Fruit fly (Drosophila melanogaster) whole organism, embryonic: ENCODE data around the gene yps.

Experiments
- CG10209 ChIP-seq: fragments of 200-800 bp; sonication (Bioruptor generic); optimal IDR thresholded peaks from 3 replicates; lab custom pipeline; 2017; ENCODE audit warnings: missing biosample characterization, mild to moderate bottlenecking, missing genetic modification characterization, missing genetic modification reagents
- CG10321 ChIP-seq: fragments of 200-800 bp; sonication (Bioruptor generic); IDR thresholded peaks from 2 replicates; pipeline ENCODE4 v1.3.6; 2022; ENCODE audit warnings: missing biosample characterization, missing genetic modification characterization
- CG10431 ChIP-seq: fragments of 200-800 bp; sonication (Bioruptor generic); optimal IDR thresholded peaks from 3 replicates; lab custom pipeline; 2018; ENCODE audit warnings: missing biosample characterization, mild to moderate bottlenecking, missing genetic modification characterization
- CG14667 ChIP-seq: fragments of 200-800 bp; sonication (Bioruptor generic); IDR thresholded peaks from 2 replicates; pipeline ENCODE4 v1.3.6; 2022; ENCODE audit warnings: missing biosample characterization, missing genetic modification characterization
- CG15514 ChIP-seq: fragments of 200-800 bp; sonication (Bioruptor generic); optimal IDR thresholded peaks from 3 replicates; lab custom pipeline; 2017; ENCODE audit warnings: missing biosample characterization, missing genetic modification characterization, mild to moderate bottlenecking, moderate library complexity, missing genetic modification reagents
- CG1602 ChIP-seq: fragments of 200-800 bp; sonication (Bioruptor generic); optimal IDR thresholded peaks from 3 replicates; lab custom pipeline; 2016; ENCODE audit warnings: missing biosample characterization, missing genetic modification characterization
- CG1603 ChIP-seq: fragments of 200-800 bp; sonication (Bioruptor generic); optimal IDR thresholded peaks from 2 replicates; lab custom pipeline; 2019; ENCODE audit warnings: missing biosample characterization, mild to moderate bottlenecking, missing genetic modification characterization, moderate library complexity
- CG17802 ChIP-seq: fragments of 200-800 bp; sonication (Bioruptor generic); optimal IDR thresholded peaks from 2 replicates; lab custom pipeline; 2018; ENCODE audit warnings: missing biosample characterization, mild to moderate bottlenecking, missing genetic modification characterization, moderate library complexity
- CG17829 ChIP-seq: fragments of 200-800 bp; optimal IDR thresholded peaks from 2 replicates; lab custom pipeline; 2019; ENCODE audit warnings: missing biosample characterization, mild to moderate bottlenecking, missing genetic modification characterization, moderate library complexity
- CG18619 ChIP-seq: fragments of 200-800 bp; sonication (Bioruptor generic); optimal IDR thresholded peaks from 3 replicates; lab custom pipeline; 2017; ENCODE audit warnings: missing biosample characterization, mild to moderate bottlenecking, missing genetic modification characterization
- CG2202 ChIP-seq: fragments of 200-800 bp; sonication (Bioruptor generic); optimal IDR thresholded peaks from 2 replicates; lab custom pipeline; 2018; ENCODE audit warnings: missing biosample characterization, mild to moderate bottlenecking, missing genetic modification characterization
- CG2712 ChIP-seq: fragments of 200-800 bp; optimal IDR thresholded peaks from 3 replicates; lab custom pipeline; 2019; ENCODE audit warnings: missing biosample characterization, mild to moderate bottlenecking, missing genetic modification characterization, moderate library complexity
- CG30020 ChIP-seq: fragments of 200-800 bp; optimal IDR thresholded peaks from 2 replicates; lab custom pipeline; 2019; ENCODE audit warnings: missing biosample characterization, mild to moderate bottlenecking, missing genetic modification characterization, moderate library complexity
- CG31224 ChIP-seq: fragments of 200-800 bp; sonication (Bioruptor generic); IDR thresholded peaks from 2 replicates; pipeline ENCODE4 v1.3.6; 2022; ENCODE audit warnings: missing biosample characterization, missing genetic modification characterization
- CG3163 ChIP-seq: fragments of 200-800 bp; sonication (Bioruptor generic); optimal IDR thresholded peaks from 3 replicates; lab custom pipeline; 2016; ENCODE audit warnings: missing biosample characterization, missing genetic modification characterization
- CG34422 ChIP-seq: fragments of 200-800 bp; sonication (Bioruptor generic); IDR thresholded peaks from 3 replicates; pipeline ENCODE4 v1.3.6; 2022; ENCODE audit warnings: missing biosample characterization, missing genetic modification characterization
- CG4328 ChIP-seq: fragments of 200-800 bp; sonication (Bioruptor generic); optimal IDR thresholded peaks from 3 replicates; lab custom pipeline; 2017; ENCODE audit warnings: missing biosample characterization, missing genetic modification reagents, missing genetic modification characterization
- CG4820 ChIP-seq: fragments of 200-800 bp; sonication (Bioruptor generic); optimal IDR thresholded peaks from 3 replicates; lab custom pipeline; 2016; ENCODE audit warnings: missing biosample characterization, missing genetic modification characterization
- CG7556 ChIP-seq: fragments of 200-800 bp; sonication (Bioruptor generic); optimal IDR thresholded peaks from 2 replicates; lab custom pipeline; 2017; ENCODE audit warnings: missing biosample characterization, mild to moderate bottlenecking, missing genetic modification characterization
- CG7745 ChIP-seq: fragments of 200-800 bp; sonication (Bioruptor generic); optimal IDR thresholded peaks from 2 replicates; lab custom pipeline; 2018; ENCODE audit warnings: missing biosample characterization, mild to moderate bottlenecking, missing genetic modification characterization, moderate library complexity
- CG7987 ChIP-seq: fragments of 200-800 bp; sonication (Bioruptor generic); optimal IDR thresholded peaks from 2 replicates; lab custom pipeline; 2018; ENCODE audit warnings: missing biosample characterization, mild to moderate bottlenecking, missing genetic modification characterization, moderate library complexity
- CG9817 ChIP-seq: fragments of 200-800 bp; sonication (Bioruptor generic); optimal IDR thresholded peaks from 2 replicates; lab custom pipeline; 2018; ENCODE audit warnings: missing biosample characterization, mild to moderate bottlenecking, missing genetic modification characterization, moderate library complexity
- CoRest ChIP-seq: fragments of 200-800 bp; sonication (Bioruptor generic); optimal IDR thresholded peaks from 3 replicates; lab custom pipeline; 2018; ENCODE audit warnings: missing biosample characterization, mild to moderate bottlenecking, missing genetic modification characterization, moderate library complexity
- Dek ChIP-seq: fragments of 200-800 bp; sonication (Bioruptor generic); optimal IDR thresholded peaks from 3 replicates; lab custom pipeline; 2019; ENCODE audit warnings: missing biosample characterization, mild to moderate bottlenecking, missing genetic modification characterization, moderate library complexity
- E2f2 ChIP-seq: fragments of 200-800 bp; sonication (Bioruptor generic); IDR thresholded peaks from 2 replicates; pipeline ENCODE4 v1.3.6; 2022; ENCODE audit warnings: missing biosample characterization, missing genetic modification characterization
- ERR ChIP-seq: fragments of 200-800 bp; sonication (Bioruptor generic); optimal IDR thresholded peaks from 2 replicates; lab custom pipeline; 2016; ENCODE audit warnings: missing biosample characterization, missing genetic modification characterization
- NfI ChIP-seq: fragments of 200-800 bp; sonication (Bioruptor generic); optimal IDR thresholded peaks from 3 replicates; lab custom pipeline; 2018; ENCODE audit warnings: missing biosample characterization, mild to moderate bottlenecking, missing genetic modification characterization, moderate library complexity
- Oaz ChIP-seq: fragments of 200-800 bp; sonication (Bioruptor generic); IDR thresholded peaks from 2 replicates; pipeline ENCODE4 v1.3.6; 2022; ENCODE audit warnings: missing biosample characterization, missing genetic modification characterization
- Ssrp ChIP-seq: fragments of 200-800 bp; sonication (Bioruptor generic); optimal IDR thresholded peaks from 2 replicates; lab custom pipeline; 2018; ENCODE audit warnings: missing biosample characterization, mild to moderate bottlenecking, missing genetic modification characterization, moderate library complexity
- abd-A ChIP-seq: fragments of 200-800 bp; sonication (Bioruptor generic); optimal IDR thresholded peaks from 3 replicates; lab custom pipeline; 2019; ENCODE audit warnings: missing biosample characterization, mild to moderate bottlenecking, missing genetic modification characterization, moderate library complexity
- ac ChIP-seq: fragments of 200-800 bp; sonication (Bioruptor generic); optimal IDR thresholded peaks from 3 replicates; lab custom pipeline; 2017; ENCODE audit warnings: missing biosample characterization, mild to moderate bottlenecking, missing genetic modification characterization
- caup ChIP-seq: fragments of 200-800 bp; sonication (Bioruptor generic); optimal IDR thresholded peaks from 3 replicates; lab custom pipeline; 2017; ENCODE audit warnings: missing biosample characterization, mild to moderate bottlenecking, missing genetic modification characterization, moderate library complexity; ENCODE audit not compliant: severe bottlenecking
- chif ChIP-seq, 2 experiments: fragments of 200-800 bp; sonication (Bioruptor generic); optimal IDR thresholded peaks; 3 replicates each; lab custom pipeline; 2016; ENCODE audit warnings: missing biosample characterization in 2 of 2, missing genetic modification characterization in 2 of 2
- ci ChIP-seq: fragments of 200-800 bp; sonication (Bioruptor generic); IDR thresholded peaks from 3 replicates; pipeline ENCODE4 v1.3.6; 2022; ENCODE audit warnings: missing biosample characterization, missing genetic modification characterization
- dati ChIP-seq: fragments of 200-800 bp; sonication (Bioruptor generic); IDR thresholded peaks from 2 replicates; pipeline ENCODE4 v1.3.6; 2022; ENCODE audit warnings: missing biosample characterization, missing genetic modification characterization
- ewg ChIP-seq: fragments of 200-800 bp; sonication (Bioruptor generic); optimal IDR thresholded peaks from 3 replicates; lab custom pipeline; 2017; ENCODE audit warnings: mild to moderate bottlenecking, missing biosample characterization, missing genetic modification reagents, missing genetic modification characterization
- fu2 ChIP-seq: fragments of 200-800 bp; sonication (Bioruptor generic); optimal IDR thresholded peaks from 2 replicates; lab custom pipeline; 2016; ENCODE audit warnings: missing biosample characterization, missing genetic modification characterization
- gcm2 ChIP-seq: fragments of 200-800 bp; sonication (Bioruptor generic); optimal IDR thresholded peaks from 2 replicates; lab custom pipeline; 2016; ENCODE audit warnings: missing biosample characterization, missing genetic modification characterization
- gem ChIP-seq: fragments of 200-800 bp; sonication (Bioruptor generic); optimal IDR thresholded peaks from 2 replicates; lab custom pipeline; 2019; ENCODE audit warnings: missing biosample characterization, mild to moderate bottlenecking, missing genetic modification characterization, moderate library complexity
- gsb ChIP-seq: fragments of 200-800 bp; sonication (Bioruptor generic); IDR thresholded peaks from 2 replicates; pipeline ENCODE4 v1.3.6; 2022; ENCODE audit warnings: missing biosample characterization, missing genetic modification characterization
- hkb ChIP-seq, 2 experiments: fragments of 200-800 bp in 1 of 2; fragments of >200 bp in 1 of 2; sonication (Bioruptor generic) in 1 of 2; IDR thresholded peaks in 1 of 2; optimal IDR thresholded peaks in 1 of 2; 2 replicates each; pipeline versions ENCODE4 v1.3.6 to Lab custom; 2017 to 2022; ENCODE audit warnings: missing biosample characterization in 1 of 2, missing genetic modification characterization in 1 of 2
- lmd ChIP-seq: fragments of 200-800 bp; sonication (Bioruptor generic); IDR thresholded peaks from 2 replicates; pipeline ENCODE4 v1.3.6; 2022; ENCODE audit warnings: missing biosample characterization, missing genetic modification characterization
- lola ChIP-seq, 3 experiments: fragments of >200 bp in 2 of 3; fragments of 200-800 bp in 1 of 3; sonication (Bioruptor generic) in 1 of 3; optimal IDR thresholded peaks; 2 replicates each; lab custom pipeline; 2017 to 2019; ENCODE audit warnings: missing biosample characterization in 3 of 3, missing genetic modification characterization in 3 of 3, mild to moderate bottlenecking in 1 of 3, moderate library complexity in 1 of 3
- lov ChIP-seq, 2 experiments: fragments of 200-800 bp in 1 of 2; fragments of >200 bp in 1 of 2; sonication (Bioruptor generic) in 1 of 2; IDR thresholded peaks in 1 of 2; optimal IDR thresholded peaks in 1 of 2; 2 replicates in 1 of 2; 3 replicates in 1 of 2; pipeline versions ENCODE4 v1.3.6 to Lab custom; 2017 to 2022; ENCODE audit warnings: missing biosample characterization in 1 of 2, missing genetic modification characterization in 1 of 2
- pum ChIP-seq: fragments of 200-800 bp; sonication (Bioruptor generic); optimal IDR thresholded peaks from 2 replicates; lab custom pipeline; 2016; ENCODE audit warnings: missing biosample characterization, missing genetic modification characterization
- slbo ChIP-seq: fragments of 200-800 bp; sonication (Bioruptor generic); IDR thresholded peaks from 2 replicates; pipeline ENCODE4 v1.3.6; 2022; ENCODE audit warnings: missing biosample characterization, missing genetic modification characterization
- yki ChIP-seq: fragments of >200 bp; optimal IDR thresholded peaks from 3 replicates; lab custom pipeline; 2018

Gene yps

dm6 chr3L:12081679-12082520 lies 43.0 kb downstream of the yps start, which contains the start of gene Sema5c (continued):
- TF ChIP-seq ci (GFP tag; lab: Robert Waterston, UW) (peak; percentile 75), CG15514 (peak; percentile 11), lov (optimal IDR thresholded peaks at IDR 0.05; lab: Kevin White, UChicago) (no peak), lov (GFP tag; IDR thresholded peaks at IDR 0.05; lab: Robert Waterston, UW) (peak; percentile 82; the same call in 2 of the 3 replicates), CoRest (peak; percentile 89), lmd (GFP tag; lab: Robert Waterston, UW) (peak; percentile 40), CG34422 (peak; percentile 33; the same call in 2 of the 3 replicates), CG2202 (tag; lab: Kevin White, UChicago) (peak; percentile 4), CG7556 (GFP tag; lab: Kevin White, UChicago) (peak; percentile 92), CG9817 (tag; lab: Kevin White, UChicago) (peak; percentile 35), NfI (GFP tag; lab: Kevin White, UChicago) (peak; percentile 21), yki (lab: Kevin White, UChicago) (no peak), CG18619 (peak; percentile 80), CG7745 (tag; lab: Kevin White, UChicago) (no peak), CG3163 (GFP tag; lab: Kevin White, UChicago) (peak; percentile 88), CG10209 (GFP tag; lab: Kevin White, UChicago) (peak; percentile 76), abd-A (tag; lab: Kevin White, UChicago) (peak; percentile 43), fu2 (GFP tag; lab: Kevin White, UChicago) (no peak), CG1602 (GFP tag; lab: Kevin White, UChicago) (peak; percentile 69), Dek (peak; percentile 49), ewg (GFP tag; lab: Kevin White, UChicago) (peak; percentile 25), Ssrp (tag; lab: Kevin White, UChicago) (peak; percentile 84), CG10321 (GFP tag; lab: Robert Waterston, UW) (no peak), CG14667 (peak; percentile 31), caup (GFP tag; lab: Kevin White, UChicago) (peak; percentile 44), ERR (GFP tag; lab: Kevin White, UChicago) (peak; percentile 0), CG7987 (GFP tag; lab: Kevin White, UChicago) (no peak), chif (GFP tag; optimal IDR thresholded peaks at IDR 0.05; lab: Kevin White, UChicago) (peak in 1 of 2 experiments; percentile 1), E2f2 (GFP tag; lab: Robert Waterston, UW) (no peak; the same call in 1 of the 2 replicates), CG4820 (GFP tag; lab: Kevin White, UChicago) (peak; percentile 42), CG31224 (GFP tag; lab: Robert Waterston, UW) (peak; percentile 28; the same call in 1 of the 2 replicates), dati (GFP tag; lab: Robert Waterston, UW) (no peak), CG30020 (tag; lab: Kevin White, UChicago) (peak; percentile 45), CG17802 (tag; lab: Kevin White, UChicago) (no peak), hkb (optimal IDR thresholded peaks at IDR 0.05; lab: Kevin White, UChicago) (no peak), hkb (GFP tag; IDR thresholded peaks at IDR 0.05; lab: Robert Waterston, UW) (0 out of 2 replicates have a peak, but pooled peaks have one; percentile 15), CG10431 (GFP tag; lab: Kevin White, UChicago) (no peak), ac (GFP tag; lab: Kevin White, UChicago) (no peak), gcm2 (GFP tag; lab: Kevin White, UChicago) (no peak), CG4328 (GFP tag; lab: Kevin White, UChicago) (no peak), CG1603 (tag; lab: Kevin White, UChicago) (peak; percentile 48), lola (GFP tag; optimal IDR thresholded peaks at IDR 0.05; lab: Kevin White, UChicago) (peak in 1 of 3 experiments; percentile 93), gsb (GFP tag; lab: Robert Waterston, UW) (0 out of 2 replicates have a peak, but pooled peaks have one; percentile 36), Oaz (GFP tag; lab: Robert Waterston, UW) (no peak), gem (tag; lab: Kevin White, UChicago) (peak; percentile 87), slbo (peak; percentile 73), CG2712 (tag; lab: Kevin White, UChicago) (peak; percentile 85), pum (no peak), CG17829 (tag; lab: Kevin White, UChicago) (peak; percentile 80)
